Worm (Caenorhabditis elegans) whole organism, L2 larva: ENCODE measurements around the gene klp-17.
"Not testable (repeated sequence)": the region's sequence is repeated elsewhere in the genome, so short reads cannot be mapped to it uniquely, and the experiment has no call there.

Experiments
- aly-2 ChIP-seq: fragments of 150-350 bp; optimal IDR thresholded peaks from 2 replicates; lab custom pipeline; 2014; ENCODE audit warnings: missing biosample characterization, missing genetic modification characterization
- ceh-82 ChIP-seq: fragments of 150-350 bp; optimal IDR thresholded peaks from 2 replicates; lab custom pipeline; 2014; ENCODE audit warnings: missing biosample characterization, missing genetic modification characterization
- lin-13 ChIP-seq: fragments of 150-350 bp; optimal IDR thresholded peaks from 2 replicates; lab custom pipeline; 2014; ENCODE audit warnings: missing biosample characterization, missing genetic modification reagents, missing genetic modification characterization
- nhr-10 ChIP-seq: sonication (generic microtip); optimal IDR thresholded peaks from 2 replicates; lab custom pipeline; 2017; ENCODE audit warnings: missing biosample characterization, missing genetic modification characterization
- nhr-25 ChIP-seq: fragments of 150-350 bp; sonication (generic microtip); optimal IDR thresholded peaks from 3 replicates; lab custom pipeline; 2014; ENCODE audit warnings: missing biosample characterization, missing genetic modification characterization
- unc-62 ChIP-seq: fragments of 150-350 bp; optimal IDR thresholded peaks from 2 replicates; lab custom pipeline; 2014; ENCODE audit warnings: missing biosample characterization, missing genetic modification reagents, missing genetic modification characterization
- zag-1 ChIP-seq: fragments of 150-350 bp; optimal IDR thresholded peaks from 2 replicates; lab custom pipeline; 2014; ENCODE audit warnings: missing biosample characterization, missing genetic modification characterization
- ztf-11 ChIP-seq: sonication (generic microtip); optimal IDR thresholded peaks from 2 replicates; lab custom pipeline; 2017; ENCODE audit warnings: missing biosample characterization, missing genetic modification characterization

ce11 chrII:11442425-11442824 lies 25.0 kb downstream of the klp-17 start, which contains the start of gene ebp-2:
- not testable (repeated sequence) for TF ChIP-seq lin-13 (GFP tag; lab: Kevin White, UChicago); nhr-25; unc-62; aly-2 (tag; lab: Kevin White, UChicago); nhr-10; ztf-11; ceh-82 (tag; lab: Kevin White, UChicago); zag-1 (tag; lab: Kevin White, UChicago)
